Worm (Caenorhabditis elegans): ENCODE data around the gene spt-5.

DNA sequence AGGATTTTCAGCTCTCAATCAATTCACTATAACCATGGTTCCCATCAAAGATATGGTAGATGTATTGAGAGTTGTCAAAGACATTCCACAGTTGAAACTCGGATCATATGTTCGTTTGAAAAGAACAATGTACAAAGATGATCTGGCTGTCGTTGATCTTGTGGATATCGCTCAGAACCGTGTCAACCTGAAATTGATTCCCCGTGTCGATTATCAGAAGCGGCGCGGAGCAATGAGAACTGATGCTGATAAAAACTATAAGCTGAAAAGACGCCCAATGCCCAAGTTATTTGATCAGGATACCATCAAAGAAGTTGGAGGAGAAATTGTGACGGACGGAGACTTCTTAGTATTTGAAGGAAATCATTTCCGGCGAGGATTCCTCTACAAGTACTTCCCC, 1.2 kb downstream of the spt-5 start:
- TF ChIP-seq elt-1 (tag; optimal IDR thresholded peaks at IDR 0.05) = no peak
- TF ChIP-seq nhr-77 (tag; optimal IDR thresholded peaks at IDR 0.05) = no peak
- TF ChIP-seq elt-3 (tag; optimal IDR thresholded peaks at IDR 0.05) = no peak
- no peak for TF ChIP-seq lsy-2 (tag; optimal IDR thresholded peaks at IDR 0.05)
- TF ChIP-seq aly-2 (tag; optimal IDR thresholded peaks at IDR 0.05) = no peak
- no peak for TF ChIP-seq ztf-4 (tag; optimal IDR thresholded peaks at IDR 0.05)
- no peak for TF ChIP-seq nhr-25 (tag; optimal IDR thresholded peaks at IDR 0.05)
- TF ChIP-seq nhr-6 (tag; optimal IDR thresholded peaks at IDR 0.05) = no peak
- TF ChIP-seq egl-27 (tag; optimal IDR thresholded peaks at IDR 0.05) = no peak
- no peak for TF ChIP-seq unc-55 (GFP tag; optimal IDR thresholded peaks at IDR 0.05)
- TF ChIP-seq ceh-82 (tag; optimal IDR thresholded peaks at IDR 0.05) = no peak
- no peak for TF ChIP-seq ztf-11 (tag; optimal IDR thresholded peaks at IDR 0.05)
